Worm (Caenorhabditis elegans) whole organism, midembryonic: ENCODE measurements around the gene C05G5.7.
A peak's percentile ranks its signal among the peaks of the same experiment; 100 is the strongest.

ENCODE experiments used
- T22C8.4 ChIP-seq: fragments of 200-800 bp; sonication (Bioruptor generic); IDR thresholded peaks from 2 replicates; pipeline ENCODE4 v1.3.6; 2022; ENCODE audit warnings: missing genetic modification characterization, missing compliant biosample characterization
- cog-1 ChIP-seq: sonication (generic microtip); optimal IDR thresholded peaks from 2 replicates; lab custom pipeline; 2016; ENCODE audit warnings: missing genetic modification characterization, missing compliant biosample characterization
- flt-1 ChIP-seq: fragments of 200-800 bp; sonication (Bioruptor generic); IDR thresholded peaks from 2 replicates; pipeline ENCODE4 v1.3.6; 2022; ENCODE audit warnings: missing genetic modification characterization, missing compliant biosample characterization
- klf-2 ChIP-seq: fragments of 200-800 bp; sonication (Bioruptor generic); conservative IDR thresholded peaks from 2 replicates; pipeline ENCODE4 v1.3.6; 2022; ENCODE audit warnings: missing genetic modification reagents, missing genetic modification characterization, missing compliant biosample characterization
- med-1 ChIP-seq: sonication (generic microtip); optimal IDR thresholded peaks from 2 replicates; lab custom pipeline; 2017; ENCODE audit warnings: missing genetic modification characterization, mild to moderate bottlenecking, missing compliant biosample characterization, antibody characterized with exemption, missing genetic modification reagents; ENCODE audit not compliant: insufficient read depth
- ref-1 ChIP-seq: fragments of 200-800 bp; sonication (Bioruptor generic); conservative IDR thresholded peaks from 2 replicates; pipeline ENCODE4 v1.3.6; 2022; ENCODE audit warnings: missing genetic modification reagents, missing genetic modification characterization, missing compliant biosample characterization
- tab-1 ChIP-seq: fragments of 200-800 bp; sonication (Bioruptor generic); IDR thresholded peaks from 2 replicates; pipeline ENCODE4 v1.3.6; 2022; ENCODE audit warnings: missing genetic modification characterization, missing compliant biosample characterization
- ztf-23 ChIP-seq: fragments of 200-800 bp; sonication (Bioruptor generic); IDR thresholded peaks from 2 replicates; pipeline ENCODE4 v1.3.6; 2022; ENCODE audit warnings: missing genetic modification reagents, missing genetic modification characterization, missing compliant biosample characterization
- ztf-29 ChIP-seq: fragments of 200-800 bp; sonication (Bioruptor generic); IDR thresholded peaks from 2 replicates; pipeline ENCODE4 v1.3.6; 2022; ENCODE audit warnings: missing genetic modification reagents, missing genetic modification characterization, missing compliant biosample characterization

Gene C05G5.7

DNA sequence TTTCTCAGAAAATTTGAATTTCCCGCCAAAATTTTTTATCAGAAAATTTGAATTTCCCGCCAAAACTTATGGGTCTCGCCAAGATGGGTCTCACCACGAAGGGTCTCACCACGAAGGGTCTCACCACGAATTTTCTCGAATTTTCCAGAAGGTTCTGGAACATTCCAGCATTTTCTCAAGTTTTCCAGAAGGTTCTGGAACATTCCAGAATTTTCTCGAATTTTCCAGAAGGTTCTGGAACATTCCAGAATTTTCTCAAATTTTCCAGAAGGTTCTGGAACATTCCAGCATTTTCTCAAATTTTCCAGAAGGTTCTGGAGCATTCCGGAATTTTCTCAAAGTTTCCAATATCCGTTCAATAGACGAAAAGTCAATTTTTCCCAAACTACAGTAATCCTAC lies 19.4 kb downstream of the C05G5.7 start:
- TF ChIP-seq flt-1 = peak; percentile 35; the same call in 1 of the 2 replicates

DNA sequence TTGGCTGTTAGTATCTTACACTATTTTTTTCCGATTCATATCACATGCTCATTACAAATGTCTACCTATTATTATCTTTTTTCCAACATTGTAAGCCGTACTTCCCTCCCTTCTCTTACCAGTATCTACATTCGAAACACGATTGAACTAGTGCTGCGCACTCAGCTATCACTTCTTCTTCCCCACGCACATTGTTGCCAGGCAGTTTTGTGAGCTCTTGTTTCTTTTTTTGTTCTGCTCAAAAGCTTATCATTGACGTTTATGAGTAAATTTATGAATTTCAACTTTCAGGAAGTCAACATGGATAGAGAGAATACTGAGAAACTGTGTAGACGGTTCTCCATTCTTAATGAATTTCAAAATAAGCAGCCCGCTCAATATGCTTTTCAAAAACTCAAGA lies 22.5 kb downstream of the C05G5.7 start, which contains the start of gene F33C8.2:
Gene F33C8.2 (plus strand): TSS at position 301 of the 400 bp plus-strand sequence.
- no peak for TF ChIP-seq flt-1
- no peak for TF ChIP-seq ztf-29 (GFP tag; lab: Robert Waterston, UW)
- no peak for TF ChIP-seq tab-1
- no peak for TF ChIP-seq ztf-23 (GFP tag; lab: Robert Waterston, UW)
- no peak for TF ChIP-seq ref-1 (GFP tag; lab: Robert Waterston, UW)
- TF ChIP-seq T22C8.4 (GFP tag; lab: Robert Waterston, UW) = no peak
- TF ChIP-seq med-1 (GFP tag; lab: Kevin White, UChicago) = no peak
- TF ChIP-seq cog-1 = no peak
- TF ChIP-seq klf-2 (GFP tag; lab: Robert Waterston, UW) = no peak

DNA sequence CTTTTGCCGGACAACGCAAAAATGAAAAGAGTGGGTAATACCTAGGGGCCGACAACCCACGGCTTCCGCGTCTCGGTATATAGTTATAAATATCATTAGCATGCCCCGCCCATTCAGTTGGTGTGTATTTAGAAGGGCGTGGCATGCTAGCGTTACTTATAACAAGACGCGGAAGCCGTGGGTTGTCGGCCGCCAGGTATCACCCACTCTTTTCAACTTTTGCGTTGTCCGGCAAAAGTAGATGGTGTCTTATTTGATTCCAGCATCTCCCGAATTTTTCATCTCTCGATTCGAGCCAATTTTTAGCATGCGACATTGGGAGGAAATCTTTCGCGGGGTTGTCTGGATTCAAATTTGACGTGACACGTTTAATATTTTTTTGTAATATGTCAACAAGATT lies 25.8 kb downstream of the C05G5.7 start:
- TF ChIP-seq flt-1 (no peak), tab-1 (no peak), ztf-23 (GFP tag; lab: Robert Waterston, UW) (no peak), klf-2 (GFP tag; lab: Robert Waterston, UW) (no peak), ztf-29 (GFP tag; lab: Robert Waterston, UW) (no peak), med-1 (GFP tag; lab: Kevin White, UChicago) (no peak), ref-1 (GFP tag; lab: Robert Waterston, UW) (no peak)

DNA sequence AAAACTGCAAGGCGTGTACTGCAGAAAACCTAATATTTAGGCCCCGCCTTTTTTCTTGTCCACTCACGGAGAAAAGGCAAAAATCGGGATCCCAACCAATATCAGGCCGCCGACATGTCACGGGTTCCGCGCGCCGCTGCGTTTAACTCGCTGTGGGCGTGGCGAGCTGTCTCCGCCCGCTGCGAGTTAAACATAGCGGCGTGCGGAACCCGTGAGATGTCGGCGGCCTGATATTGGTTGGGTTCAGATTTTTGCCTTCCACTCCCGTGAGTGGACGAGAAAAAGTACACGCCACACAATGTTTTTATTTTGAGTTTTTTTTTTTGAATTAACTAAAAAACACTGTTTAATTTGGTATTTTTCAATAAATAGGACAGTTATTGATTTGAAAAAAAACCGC lies 28.1 kb downstream of the C05G5.7 start:
- TF ChIP-seq klf-2 (GFP tag; lab: Robert Waterston, UW) = no peak
- TF ChIP-seq T22C8.4 (GFP tag; lab: Robert Waterston, UW) = no peak
- TF ChIP-seq tab-1 = no peak
- no peak for TF ChIP-seq ztf-23 (GFP tag; lab: Robert Waterston, UW)
- TF ChIP-seq cog-1 = no peak

DNA sequence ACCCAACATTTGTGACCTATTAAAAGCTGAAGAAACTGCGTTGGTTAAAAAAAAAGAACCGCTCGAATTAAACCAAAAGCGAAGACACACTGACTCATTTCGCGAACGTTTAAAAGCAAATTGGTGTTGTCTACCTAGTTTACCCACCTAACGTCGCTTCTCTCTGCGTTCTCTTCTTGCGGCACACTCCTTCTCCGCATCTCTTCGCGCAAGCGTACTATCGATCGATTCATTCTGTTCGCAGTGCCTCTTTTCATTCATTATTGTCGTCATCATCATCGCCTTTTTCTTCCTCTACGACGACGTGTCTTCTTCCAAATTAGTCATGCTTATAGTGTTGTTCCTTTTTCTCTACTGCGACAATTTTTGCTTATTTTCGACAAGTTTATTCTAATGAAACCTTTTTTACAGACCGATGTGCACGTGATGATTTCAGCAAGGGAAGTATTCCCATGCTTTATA lies 32.4 kb downstream of the C05G5.7 start, which contains the start of gene atrn-1:
Gene atrn-1 (plus strand): TSS at position 412 of the 462 bp plus-strand sequence.
- TF ChIP-seq tab-1 (no peak), T22C8.4 (GFP tag; lab: Robert Waterston, UW) (peak; percentile 88)

DNA sequence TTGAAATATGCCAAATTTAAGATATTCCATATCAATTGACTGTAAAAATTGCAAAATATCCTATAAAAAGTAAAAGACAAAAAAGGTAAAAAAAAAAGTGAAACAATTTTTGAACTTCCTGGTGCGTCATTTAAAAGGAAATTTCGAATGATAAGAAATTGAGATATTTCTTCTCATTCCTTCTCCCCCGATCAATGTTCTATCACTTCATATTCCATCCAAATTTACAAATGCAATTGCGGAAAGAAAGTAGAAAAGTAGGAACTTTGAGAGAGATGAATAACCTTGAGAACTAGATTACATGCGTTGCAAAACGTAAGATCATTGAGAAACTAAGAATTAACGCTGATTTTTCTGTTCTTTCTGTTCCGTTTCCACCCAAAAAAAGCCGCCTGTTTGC lies 34.0 kb downstream of the C05G5.7 start:
- no peak for TF ChIP-seq ref-1 (GFP tag; lab: Robert Waterston, UW)
- TF ChIP-seq flt-1 = no peak
- TF ChIP-seq ztf-23 (GFP tag; lab: Robert Waterston, UW) = no peak
- TF ChIP-seq klf-2 (GFP tag; lab: Robert Waterston, UW) = no peak
- TF ChIP-seq cog-1 = no peak
- no peak for TF ChIP-seq tab-1
- TF ChIP-seq T22C8.4 (GFP tag; lab: Robert Waterston, UW) = no peak
- no peak for TF ChIP-seq ztf-29 (GFP tag; lab: Robert Waterston, UW)
- TF ChIP-seq med-1 (GFP tag; lab: Kevin White, UChicago) = no peak

DNA sequence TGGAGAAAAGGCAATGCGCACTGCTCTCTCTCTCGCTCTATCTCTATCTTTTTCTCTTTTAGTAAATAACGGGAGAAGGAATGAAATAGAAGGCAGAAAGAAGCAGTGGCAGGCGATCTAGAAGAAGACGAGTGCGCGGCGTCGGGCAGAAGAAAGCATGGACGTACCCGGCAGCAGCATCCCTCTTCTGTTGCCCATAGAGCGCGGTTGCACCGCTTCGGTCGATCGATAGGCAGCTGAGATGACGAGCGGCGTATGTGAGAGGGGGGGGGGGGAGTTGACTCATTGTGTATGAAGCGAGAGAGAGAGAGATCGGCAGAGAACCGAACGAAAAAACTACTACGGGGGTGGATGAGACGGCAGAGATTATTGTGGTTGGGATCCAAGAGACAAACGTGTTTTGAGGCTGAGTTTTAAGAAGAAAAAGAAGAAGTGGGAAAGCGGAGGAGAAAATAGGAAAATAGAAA lies 35.4 kb downstream of the C05G5.7 start:
- TF ChIP-seq ref-1 (GFP tag; lab: Robert Waterston, UW) (no peak), ztf-29 (GFP tag; lab: Robert Waterston, UW) (no peak), med-1 (GFP tag; lab: Kevin White, UChicago) (no peak), tab-1 (peak; percentile 72; the same call in 1 of the 2 replicates), T22C8.4 (GFP tag; lab: Robert Waterston, UW) (peak; percentile 95), flt-1 (peak; percentile 85), klf-2 (GFP tag; lab: Robert Waterston, UW) (no peak), cog-1 (peak; percentile 53), ztf-23 (GFP tag; lab: Robert Waterston, UW) (0 out of 2 replicates have a peak, but pooled peaks have one; percentile 17)

DNA sequence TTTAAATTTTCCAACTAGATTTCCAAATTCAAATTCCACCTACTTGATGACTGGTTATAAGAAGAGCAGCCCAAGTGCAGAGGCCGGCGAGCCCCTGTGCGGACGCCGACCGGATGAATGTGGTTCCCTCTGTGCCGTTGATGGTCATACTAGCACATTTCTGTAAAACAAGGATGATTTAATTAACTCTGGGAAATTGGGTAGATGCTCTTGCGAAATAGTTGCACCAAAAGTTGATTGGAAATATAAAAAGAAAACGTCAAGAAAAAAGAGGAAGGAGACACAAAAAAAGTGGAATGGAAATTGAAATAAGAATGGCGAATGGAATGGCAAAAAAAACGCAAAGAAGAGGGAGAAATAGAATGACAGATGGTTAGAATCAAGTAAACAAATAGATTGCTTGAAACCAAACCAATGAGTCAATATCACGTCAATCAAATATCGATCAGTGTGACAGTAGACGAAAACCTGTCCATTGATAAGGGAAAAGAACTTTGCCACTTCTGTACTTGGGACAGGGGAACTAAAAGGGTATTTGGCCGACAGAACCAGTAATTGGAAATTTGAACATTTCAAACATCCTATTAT lies 36.8 kb downstream of the C05G5.7 start, which contains the start of gene tmem-184:
Gene tmem-184 (minus strand): TSS at position 164 of the 588 bp plus-strand sequence.
- no peak for TF ChIP-seq flt-1
- TF ChIP-seq cog-1 = no peak
- no peak for TF ChIP-seq klf-2 (GFP tag; lab: Robert Waterston, UW)
- TF ChIP-seq ztf-23 (GFP tag; lab: Robert Waterston, UW) = no peak
- no peak for TF ChIP-seq med-1 (GFP tag; lab: Kevin White, UChicago)
- TF ChIP-seq ztf-29 (GFP tag; lab: Robert Waterston, UW) = no peak
- no peak for TF ChIP-seq ref-1 (GFP tag; lab: Robert Waterston, UW)

DNA sequence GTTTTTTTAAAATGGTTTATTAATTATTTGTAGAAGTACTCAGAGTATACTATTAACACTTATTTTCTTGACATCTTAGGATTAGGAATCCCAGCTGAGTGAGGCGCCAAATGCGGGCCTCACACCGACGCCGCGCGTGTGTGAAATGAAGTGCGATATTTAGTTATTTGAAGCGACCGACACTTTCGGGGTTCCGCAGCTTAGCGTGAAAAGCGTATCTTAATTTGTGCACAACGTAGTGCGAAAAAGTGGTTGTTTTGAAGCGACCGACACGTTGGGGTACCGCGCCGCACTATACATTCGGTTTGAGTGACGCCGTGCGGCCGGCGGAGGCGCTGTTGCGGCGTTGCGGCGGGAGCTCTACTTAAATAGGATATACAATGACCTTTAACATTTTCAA lies 38.6 kb downstream of the C05G5.7 start:
- TF ChIP-seq med-1 (GFP tag; lab: Kevin White, UChicago) (no peak), flt-1 (no peak), ztf-29 (GFP tag; lab: Robert Waterston, UW) (no peak), tab-1 (no peak)

DNA sequence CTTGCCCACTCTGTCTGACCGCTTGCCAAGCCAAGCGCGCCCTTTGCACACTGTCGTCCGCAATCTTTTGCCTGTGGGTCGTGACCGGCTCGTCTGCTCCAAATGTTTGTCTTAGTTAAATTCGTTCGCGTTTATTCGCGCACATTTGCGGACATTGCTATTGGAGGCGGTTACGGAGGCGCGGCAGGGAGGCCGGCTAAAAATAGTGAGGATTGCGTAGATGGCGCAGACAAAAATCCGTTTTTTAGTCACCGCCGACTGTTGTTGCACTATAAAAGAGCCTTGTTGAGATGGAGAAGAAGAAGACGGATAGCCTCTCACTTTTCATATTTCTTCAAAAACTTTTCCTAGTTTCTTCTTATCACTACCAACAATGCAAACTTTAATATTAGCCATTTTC lies 42.1 kb downstream of the C05G5.7 start, which contains the start of gene F40E10.5:
Gene F40E10.5 (plus strand): TSS at position 301 of the 400 bp plus-strand sequence.
- TF ChIP-seq flt-1 (no peak), ztf-23 (GFP tag; lab: Robert Waterston, UW) (no peak), klf-2 (GFP tag; lab: Robert Waterston, UW) (no peak)

DNA sequence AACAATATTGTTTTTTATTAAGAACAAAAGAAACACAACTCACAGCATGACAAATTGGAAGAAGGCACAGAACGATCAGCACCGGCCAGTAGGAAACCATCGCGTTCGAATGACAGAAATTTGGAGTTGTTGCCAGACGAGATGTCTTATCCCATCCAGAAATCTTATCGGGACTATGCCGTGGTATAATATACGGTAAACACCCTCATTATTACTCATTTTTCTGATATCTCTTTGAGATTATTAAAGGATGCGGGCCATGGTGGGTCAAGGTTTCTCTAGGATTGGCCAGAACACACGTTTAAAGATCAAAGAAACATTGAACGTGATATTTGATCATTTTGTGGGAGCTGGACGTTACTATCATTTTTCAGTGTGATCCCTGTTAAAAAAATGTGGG lies 43.7 kb downstream of the C05G5.7 start, which contains the start of gene hch-1:
Gene hch-1 (minus strand): TSS at position 112 of the 400 bp plus-strand sequence.
- TF ChIP-seq med-1 (GFP tag; lab: Kevin White, UChicago) (no peak), ref-1 (GFP tag; lab: Robert Waterston, UW) (no peak), ztf-23 (GFP tag; lab: Robert Waterston, UW) (no peak), flt-1 (no peak), cog-1 (no peak), ztf-29 (GFP tag; lab: Robert Waterston, UW) (no peak), tab-1 (no peak)
